Worm (Caenorhabditis elegans): ENCODE results near the gene srb-18.
"Not testable (repeated sequence)": the region's sequence is repeated elsewhere in the genome, so short reads cannot be mapped to it uniquely, and the experiment has no call there.

DNA sequence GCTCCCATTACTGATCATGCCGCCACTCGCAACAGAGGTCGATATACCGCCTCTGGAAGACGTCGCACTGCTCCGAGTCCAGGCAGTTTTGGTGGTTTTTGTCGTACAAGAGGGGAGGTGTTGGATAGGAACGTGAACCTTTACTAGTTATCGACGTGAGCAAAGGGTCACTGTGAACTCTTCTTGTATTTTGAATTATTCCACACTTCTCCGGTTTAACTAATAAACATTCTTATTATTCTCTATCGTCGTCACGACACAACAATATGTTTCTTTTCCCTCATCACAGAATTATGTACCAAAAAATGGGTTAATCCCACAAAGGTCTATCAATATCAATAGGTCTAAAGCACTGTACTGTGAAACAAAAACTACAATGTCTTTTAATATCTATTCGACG lies 3.6 kb upstream of the srb-18 start, which contains the start of gene nhr-171:
- not testable (repeated sequence) for TF ChIP-seq ztf-4 (tag; optimal IDR thresholded peaks at IDR 0.05); aly-2 (tag; optimal IDR thresholded peaks at IDR 0.05); ztf-11 (tag; optimal IDR thresholded peaks at IDR 0.05); ama-1 (optimal IDR thresholded peaks at IDR 0.05)

Data from whole organism, L3 larva.